Comparison of ENCODE assay signal across 1 fruit fly cellular context in the genomic region with DNA sequence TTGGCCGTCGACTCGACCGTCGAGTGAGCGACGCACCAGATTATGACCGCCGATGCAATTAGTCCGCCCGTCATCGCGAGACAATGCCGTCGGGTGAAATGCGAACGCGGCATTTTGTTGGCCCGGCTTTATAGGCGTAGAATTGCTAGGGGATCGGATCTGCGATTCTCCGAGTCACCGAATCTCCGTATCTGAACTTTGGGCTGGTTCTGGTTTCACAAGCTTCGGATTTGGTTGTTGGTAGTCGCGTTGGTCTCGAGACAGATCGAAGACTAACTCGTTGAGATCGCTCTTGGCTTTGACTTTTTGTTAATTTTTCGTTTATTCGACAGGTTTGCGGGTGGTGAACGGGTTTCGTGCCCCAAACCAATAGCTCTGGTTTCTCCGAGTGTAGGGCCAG.
TF ChIP-seq lines count a peak whose summit lies in the region.

No protein-coding gene starts in this region.

TF ChIP-seq in whole organism, embryonic, 481 proteins besides CTCF, POLR2A, EP300 and RAD21 (continued from another document):
- TF ChIP-seq eve (GFP tag; optimal IDR thresholded peaks at IDR 0.05; lab: Kevin White, UChicago) (no peak), CG4730 (GFP tag; IDR thresholded peaks at IDR 0.05; lab: Robert Waterston, UW) (no peak), HmgD (GFP tag; optimal IDR thresholded peaks at IDR 0.05; lab: Kevin White, UChicago) (no peak), CG12769 (tag; optimal IDR thresholded peaks at IDR 0.05; lab: Kevin White, UChicago) (peak; percentile 61), CG3065 (GFP tag; optimal IDR thresholded peaks at IDR 0.05; lab: Kevin White, UChicago) (no peak), emc (GFP tag; optimal IDR thresholded peaks at IDR 0.05; lab: Kevin White, UChicago) (no peak), Hr51 (GFP tag; optimal IDR thresholded peaks at IDR 0.05; lab: Kevin White, UChicago) (no peak), yki (optimal IDR thresholded peaks at IDR 0.05; lab: Kevin White, UChicago) (no peak), CG32772 (GFP tag; IDR thresholded peaks at IDR 0.05; lab: Robert Waterston, UW) (0 out of 2 replicates have a peak, but pooled peaks have one; percentile 21), CG13894 (tag; optimal IDR thresholded peaks at IDR 0.05; lab: Kevin White, UChicago) (peak; percentile 54), CG9932 (GFP tag; IDR thresholded peaks at IDR 0.05; lab: Robert Waterston, UW) (peak; percentile 40; the same call in 1 of the 2 replicates), Sox102F (GFP tag; optimal IDR thresholded peaks at IDR 0.05; lab: Kevin White, UChicago) (no peak), h (optimal IDR thresholded peaks at IDR 0.05; lab: Kevin White, UChicago) (no peak), CG8089 (GFP tag; optimal IDR thresholded peaks at IDR 0.05; lab: Kevin White, UChicago) (no peak), CG3163 (GFP tag; optimal IDR thresholded peaks at IDR 0.05; lab: Kevin White, UChicago) (no peak), B-H1 (GFP tag; IDR thresholded peaks at IDR 0.05; lab: Robert Waterston, UW) (no peak), CG6689 (GFP tag; IDR thresholded peaks at IDR 0.05; lab: Robert Waterston, UW) (no peak), CG15601 (tag; optimal IDR thresholded peaks at IDR 0.05; lab: Kevin White, UChicago) (no peak), CG18011 (GFP tag; optimal IDR thresholded peaks at IDR 0.05; lab: Kevin White, UChicago) (no peak), CG31224 (GFP tag; IDR thresholded peaks at IDR 0.05; lab: Robert Waterston, UW) (no peak), esg (GFP tag; conservative IDR thresholded peaks at IDR 0.05; lab: Robert Waterston, UW) (no peak), CG32532 (GFP tag; IDR thresholded peaks at IDR 0.05; lab: Robert Waterston, UW) (peak; percentile 27; the same call in 1 of the 2 replicates), Med (GFP tag; lab: Kevin White, UChicago) (peak; percentile 69), Nf-YB (GFP tag; optimal IDR thresholded peaks at IDR 0.05; lab: Kevin White, UChicago) (no peak), CG13287 (GFP tag; IDR thresholded peaks at IDR 0.05; lab: Robert Waterston, UW; ENCODE audit: partially characterized antibody) (no peak), lmd (GFP tag; IDR thresholded peaks at IDR 0.05; lab: Robert Waterston, UW) (peak; percentile 4; the same call in 1 of the 2 replicates), CG43689 (GFP tag; IDR thresholded peaks at IDR 0.05; lab: Robert Waterston, UW) (no peak)
